Worm (Caenorhabditis elegans): ENCODE measurements around the gene F09E5.7.

DNA sequence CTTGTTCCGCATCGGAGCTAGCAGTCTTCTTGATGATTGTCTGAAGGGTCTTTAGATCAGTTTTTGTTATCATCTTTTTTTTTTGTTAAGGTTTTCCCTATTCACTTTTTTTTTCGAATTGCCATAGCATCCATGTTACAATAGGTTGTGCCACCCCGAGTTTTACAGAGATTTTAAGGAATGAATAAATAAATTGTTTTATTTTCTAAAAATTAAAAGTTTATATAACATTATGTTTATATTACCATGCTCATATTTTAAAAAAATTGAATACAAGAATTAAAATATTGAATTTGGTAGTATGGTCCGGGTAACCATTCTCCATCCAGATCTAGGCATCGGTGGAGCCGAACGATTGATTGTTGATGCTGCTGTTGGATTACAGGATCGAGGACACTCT, 23.1 kb downstream of the F09E5.7 start, which contains the start of gene algn-2:
- TF ChIP-seq snpc-4 (tag; optimal IDR thresholded peaks at IDR 0.05) (no peak), sptf-1 (tag; optimal IDR thresholded peaks at IDR 0.05) (no peak), unc-39 (tag; optimal IDR thresholded peaks at IDR 0.05) (no peak), unc-62 (GFP tag; optimal IDR thresholded peaks at IDR 0.05) (no peak), pha-4 (tag; optimal IDR thresholded peaks at IDR 0.05) (no peak), mep-1 (tag; optimal IDR thresholded peaks at IDR 0.05) (no peak), ces-1 (GFP tag; optimal IDR thresholded peaks at IDR 0.05) (no peak), mab-5 (tag; optimal IDR thresholded peaks at IDR 0.05) (no peak), lsy-2 (tag; optimal IDR thresholded peaks at IDR 0.05) (no peak)
